Fruit fly (Drosophila melanogaster) whole organism, embryonic: ENCODE measurements around the gene spg.

Experiments
- BEAF-32 ChIP-seq: fragments of 200-800 bp; sonication (Bioruptor generic); optimal IDR thresholded peaks from 3 replicates; lab custom pipeline; 2017; ENCODE audit warnings: missing biosample characterization, missing genetic modification characterization, mild to moderate bottlenecking, moderate library complexity, missing genetic modification reagents
- CG10267 ChIP-seq: fragments of 200-800 bp; sonication (Bioruptor generic); optimal IDR thresholded peaks from 2 replicates; lab custom pipeline; 2018; ENCODE audit warnings: missing biosample characterization, mild to moderate bottlenecking, missing genetic modification characterization, moderate library complexity
- CG10565 ChIP-seq: fragments of 200-800 bp; sonication (Bioruptor generic); optimal IDR thresholded peaks from 3 replicates; lab custom pipeline; 2016; ENCODE audit warnings: missing biosample characterization, mild to moderate bottlenecking, missing genetic modification characterization
- CG13287 ChIP-seq: fragments of 200-800 bp; sonication (Bioruptor generic); IDR thresholded peaks from 2 replicates; pipeline ENCODE4 v1.3.6; 2022; ENCODE audit warnings: missing biosample characterization, missing genetic modification characterization; ENCODE audit not compliant: partially characterized antibody
- CG13296 ChIP-seq: fragments of 200-800 bp; sonication (Bioruptor generic); optimal IDR thresholded peaks from 3 replicates; lab custom pipeline; 2018; ENCODE audit warnings: missing biosample characterization, mild to moderate bottlenecking, missing genetic modification characterization
- CG15479 ChIP-seq: fragments of 200-800 bp; sonication (Bioruptor generic); optimal IDR thresholded peaks from 3 replicates; lab custom pipeline; 2019; ENCODE audit warnings: missing biosample characterization, mild to moderate bottlenecking, missing genetic modification characterization, moderate library complexity
- CG17612 ChIP-seq: fragments of 200-800 bp; sonication (Bioruptor generic); IDR thresholded peaks from 2 replicates; pipeline ENCODE4 v1.3.6; 2022; ENCODE audit warnings: missing biosample characterization, missing genetic modification characterization
- CG2199 ChIP-seq: fragments of 200-800 bp; sonication (Bioruptor generic); IDR thresholded peaks from 3 replicates; pipeline ENCODE4 v1.3.6; 2022; ENCODE audit warnings: missing biosample characterization, missing genetic modification characterization
- CG2889 ChIP-seq: fragments of 200-800 bp; sonication (Bioruptor generic); IDR thresholded peaks from 3 replicates; pipeline ENCODE4 v1.3.6; 2022; ENCODE audit warnings: missing biosample characterization, missing genetic modification characterization
- CG3163 ChIP-seq: fragments of 200-800 bp; sonication (Bioruptor generic); optimal IDR thresholded peaks from 3 replicates; lab custom pipeline; 2016; ENCODE audit warnings: missing biosample characterization, missing genetic modification characterization
- CG32767 ChIP-seq: fragments of 200-800 bp; sonication (Bioruptor generic); IDR thresholded peaks from 2 replicates; pipeline ENCODE4 v1.3.6; 2022; ENCODE audit warnings: missing biosample characterization, missing genetic modification characterization
- CG32772 ChIP-seq: fragments of 200-800 bp; sonication (Bioruptor generic); IDR thresholded peaks from 2 replicates; pipeline ENCODE4 v1.3.6; 2022; ENCODE audit warnings: missing biosample characterization, missing genetic modification characterization
- CG34376 ChIP-seq: fragments of 200-800 bp; sonication (Bioruptor generic); optimal IDR thresholded peaks from 2 replicates; lab custom pipeline; 2018; ENCODE audit warnings: missing biosample characterization, mild to moderate bottlenecking, missing genetic modification characterization
- CG6654 ChIP-seq: fragments of 200-800 bp; sonication (Bioruptor generic); optimal IDR thresholded peaks from 2 replicates; lab custom pipeline; 2017; ENCODE audit warnings: missing biosample characterization, mild to moderate bottlenecking, missing genetic modification characterization
- CG7786 ChIP-seq: fragments of 200-800 bp; sonication (Bioruptor generic); optimal IDR thresholded peaks from 2 replicates; lab custom pipeline; 2016; ENCODE audit warnings: missing biosample characterization, missing genetic modification characterization
- CG8359 ChIP-seq: fragments of 200-800 bp; sonication (Bioruptor generic); optimal IDR thresholded peaks from 2 replicates; lab custom pipeline; 2017; ENCODE audit warnings: missing biosample characterization, mild to moderate bottlenecking, missing genetic modification characterization, borderline replicate concordance
- CG9876 ChIP-seq: fragments of 200-800 bp; sonication (Bioruptor generic); optimal IDR thresholded peaks from 2 replicates; lab custom pipeline; 2016; ENCODE audit warnings: missing biosample characterization, missing genetic modification characterization
- CoRest ChIP-seq: fragments of 200-800 bp; sonication (Bioruptor generic); optimal IDR thresholded peaks from 3 replicates; lab custom pipeline; 2018; ENCODE audit warnings: missing biosample characterization, mild to moderate bottlenecking, missing genetic modification characterization, moderate library complexity
- D ChIP-seq, 2 experiments: fragments of 200-800 bp in 1 of 2; fragments of >200 bp in 1 of 2; sonication (Bioruptor generic) in 1 of 2; optimal IDR thresholded peaks; 2 replicates in 1 of 2; 3 replicates in 1 of 2; lab custom pipeline; 2017; ENCODE audit warnings: mild to moderate bottlenecking in 1 of 2, missing biosample characterization in 1 of 2, missing genetic modification characterization in 1 of 2, missing genetic modification reagents in 1 of 2
- Dbx ChIP-seq: fragments of 200-800 bp; sonication (Bioruptor generic); IDR thresholded peaks from 3 replicates; pipeline ENCODE4 v1.3.6; 2022; ENCODE audit warnings: missing biosample characterization, missing genetic modification characterization
- Deaf1 ChIP-seq: fragments of 200-800 bp; optimal IDR thresholded peaks from 3 replicates; lab custom pipeline; 2019; ENCODE audit warnings: missing biosample characterization, mild to moderate bottlenecking, missing genetic modification characterization, moderate library complexity
- Ets97D ChIP-seq: fragments of 200-800 bp; sonication (Bioruptor generic); optimal IDR thresholded peaks from 3 replicates; lab custom pipeline; 2016; ENCODE audit warnings: missing biosample characterization, missing genetic modification characterization
- Fer3 ChIP-seq: fragments of 200-800 bp; sonication (Bioruptor generic); optimal IDR thresholded peaks from 2 replicates; lab custom pipeline; 2018; ENCODE audit warnings: missing biosample characterization, mild to moderate bottlenecking, missing genetic modification characterization, moderate library complexity
- HLH54F ChIP-seq: fragments of 200-800 bp; sonication (Bioruptor generic); optimal IDR thresholded peaks from 3 replicates; lab custom pipeline; 2016; ENCODE audit warnings: missing biosample characterization, missing genetic modification characterization
- Hand ChIP-seq: fragments of 200-800 bp; sonication (Bioruptor generic); optimal IDR thresholded peaks from 2 replicates; lab custom pipeline; 2017; ENCODE audit warnings: mild to moderate bottlenecking, missing biosample characterization, missing genetic modification reagents, missing genetic modification characterization
- MESR4 ChIP-seq: fragments of 200-800 bp; sonication (Bioruptor generic); optimal IDR thresholded peaks from 2 replicates; lab custom pipeline; 2018; ENCODE audit warnings: missing biosample characterization, mild to moderate bottlenecking, missing genetic modification characterization, moderate library complexity
- Med ChIP-seq: fragments of 200-800 bp; sonication (Bioruptor generic); peaks from one replicate; lab custom pipeline; 2016; ENCODE audit warnings: missing biosample characterization, missing genetic modification characterization, mild to moderate bottlenecking, inconsistent platforms, moderate library complexity
- Meics ChIP-seq: fragments of 200-800 bp; sonication (Bioruptor generic); optimal IDR thresholded peaks from 2 replicates; lab custom pipeline; 2017; ENCODE audit warnings: missing biosample characterization, mild to moderate bottlenecking, missing genetic modification characterization
- Sin3A ChIP-seq: fragments of >200 bp; optimal IDR thresholded peaks from 2 replicates; lab custom pipeline; 2018
- Sry-β ChIP-seq: fragments of 200-800 bp; sonication (Bioruptor generic); optimal IDR thresholded peaks from 2 replicates; lab custom pipeline; 2018; ENCODE audit warnings: missing biosample characterization, mild to moderate bottlenecking, missing genetic modification characterization, moderate library complexity
- Taf1 ChIP-seq: fragments of 200-800 bp; sonication (Bioruptor generic); IDR thresholded peaks from 2 replicates; pipeline ENCODE4 v1.3.6; 2022; ENCODE audit warnings: missing biosample characterization, missing genetic modification characterization
- al ChIP-seq: fragments of 200-800 bp; sonication (Bioruptor generic); IDR thresholded peaks from 2 replicates; pipeline ENCODE4 v1.3.6; 2022; ENCODE audit warnings: missing biosample characterization, missing genetic modification characterization
- amos ChIP-seq: fragments of 200-800 bp; sonication (Bioruptor generic); IDR thresholded peaks from 2 replicates; pipeline ENCODE4 v1.3.6; 2022; ENCODE audit warnings: missing biosample characterization, missing genetic modification characterization; ENCODE audit not compliant: partially characterized antibody
- crp ChIP-seq, 2 experiments: fragments of 200-800 bp; sonication (Bioruptor generic); optimal IDR thresholded peaks; 2 replicates in 1 of 2; 3 replicates in 1 of 2; lab custom pipeline; 2017; ENCODE audit warnings: missing biosample characterization in 2 of 2, missing genetic modification characterization in 2 of 2, mild to moderate bottlenecking in 1 of 2, moderate library complexity in 1 of 2
- emc ChIP-seq: fragments of 200-800 bp; sonication (Bioruptor generic); optimal IDR thresholded peaks from 2 replicates; lab custom pipeline; 2016; ENCODE audit warnings: missing biosample characterization, missing genetic modification characterization
- gt ChIP-seq: fragments of 200-800 bp; sonication (Bioruptor generic); IDR thresholded peaks from 2 replicates; pipeline ENCODE4 v1.3.6; 2022; ENCODE audit warnings: missing biosample characterization, missing genetic modification characterization
- insv ChIP-seq, 2 experiments: fragments of 200-800 bp; sonication (Bioruptor generic); optimal IDR thresholded peaks; 3 replicates each; lab custom pipeline; 2016 to 2018; ENCODE audit warnings: missing biosample characterization in 2 of 2, missing genetic modification characterization in 2 of 2
- ken ChIP-seq: fragments of 200-800 bp; sonication (Bioruptor generic); IDR thresholded peaks from 3 replicates; pipeline ENCODE4 v1.3.6; 2022; ENCODE audit warnings: missing biosample characterization, missing genetic modification characterization
- pzg ChIP-seq: fragments of 200-800 bp; sonication (Bioruptor generic); optimal IDR thresholded peaks from 3 replicates; lab custom pipeline; 2018; ENCODE audit warnings: missing biosample characterization, mild to moderate bottlenecking, missing genetic modification characterization, moderate library complexity
- ro ChIP-seq: fragments of 200-800 bp; sonication (Bioruptor generic); IDR thresholded peaks from 2 replicates; pipeline ENCODE4 v1.3.6; 2022; ENCODE audit warnings: missing biosample characterization, missing genetic modification characterization
- row ChIP-seq: fragments of 200-800 bp; sonication (Bioruptor generic); IDR thresholded peaks from 3 replicates; pipeline ENCODE4 v1.3.6; 2022; ENCODE audit warnings: missing biosample characterization, missing genetic modification characterization
- sens ChIP-seq: fragments of 200-800 bp; sonication (Bioruptor generic); peaks from one replicate; lab custom pipeline; 2016; ENCODE audit warnings: missing biosample characterization, missing genetic modification characterization
- shn ChIP-seq: fragments of 200-800 bp; sonication (Bioruptor generic); optimal IDR thresholded peaks from 3 replicates; lab custom pipeline; 2016; ENCODE audit warnings: missing biosample characterization, missing genetic modification characterization
- slbo ChIP-seq: fragments of 200-800 bp; sonication (Bioruptor generic); IDR thresholded peaks from 2 replicates; pipeline ENCODE4 v1.3.6; 2022; ENCODE audit warnings: missing biosample characterization, missing genetic modification characterization
- tin ChIP-seq: fragments of 200-800 bp; sonication (Bioruptor generic); optimal IDR thresholded peaks from 3 replicates; lab custom pipeline; 2016; ENCODE audit warnings: missing biosample characterization, missing genetic modification characterization
- toy ChIP-seq: fragments of 200-800 bp; sonication (Bioruptor generic); IDR thresholded peaks from 2 replicates; pipeline ENCODE4 v1.3.6; 2022; ENCODE audit warnings: missing biosample characterization, missing genetic modification characterization
- unc-4 ChIP-seq: fragments of 200-800 bp; sonication (Bioruptor generic); IDR thresholded peaks from 2 replicates; pipeline ENCODE4 v1.3.6; 2022; ENCODE audit warnings: missing biosample characterization, missing genetic modification characterization; ENCODE audit not compliant: partially characterized antibody
- zf30C ChIP-seq: fragments of 200-800 bp; sonication (Bioruptor generic); optimal IDR thresholded peaks from 3 replicates; lab custom pipeline; 2018; ENCODE audit warnings: missing biosample characterization, mild to moderate bottlenecking, missing genetic modification characterization

Gene spg

dm6 chr3R:28810942-28811676 is 34.0 kb upstream of the spg start, which contains the start of gene wdn (continued):
- TF ChIP-seq sens (peak; percentile 48), Ets97D (GFP tag; lab: Kevin White, UChicago) (peak; percentile 30), CG6654 (no peak), CG15479 (GFP tag; lab: Kevin White, UChicago) (no peak), Meics (GFP tag; lab: Kevin White, UChicago) (no peak), CG2199 (GFP tag; lab: Robert Waterston, UW) (no peak), slbo (GFP tag; lab: Robert Waterston, UW) (peak; percentile 62), CG8359 (GFP tag; lab: Kevin White, UChicago) (no peak), CG13287 (peak; percentile 54; the same call in 1 of the 2 replicates), emc (no peak), amos (GFP tag; lab: Robert Waterston, UW) (0 out of 2 replicates have a peak, but pooled peaks have one; percentile 21), ro (GFP tag; lab: Robert Waterston, UW) (no peak), row (GFP tag; lab: Robert Waterston, UW) (peak; percentile 74), CG3163 (GFP tag; lab: Kevin White, UChicago) (no peak), CG7786 (GFP tag; lab: Kevin White, UChicago) (no peak), Hand (GFP tag; lab: Kevin White, UChicago) (no peak), D (optimal IDR thresholded peaks at IDR 0.05; lab: Kevin White, UChicago) (no peak), D (GFP tag; optimal IDR thresholded peaks at IDR 0.05; lab: Kevin White, UChicago) (no peak), tin (no peak), CG9876 (no peak), BEAF-32 (peak; percentile 17), Deaf1 (tag; lab: Kevin White, UChicago) (no peak), toy (GFP tag; lab: Robert Waterston, UW) (no peak), CG32772 (GFP tag; lab: Robert Waterston, UW) (no peak), pzg (GFP tag; lab: Kevin White, UChicago) (peak; percentile 47), Sin3A (lab: Kevin White, UChicago) (peak; percentile 42), insv (GFP tag; optimal IDR thresholded peaks at IDR 0.05; lab: Kevin White, UChicago) (no peak), zf30C (GFP tag; lab: Kevin White, UChicago) (no peak), CG17612 (no peak), CG34376 (GFP tag; lab: Kevin White, UChicago) (no peak), gt (GFP tag; lab: Robert Waterston, UW) (no peak)

dm6 chr3R:28811677-28812465 is 33.2 kb upstream of the spg start, which contains the start of gene Prp39:
TSS of gene Prp39 (plus strand) at chr3R:28812102.
- TF ChIP-seq CG2889 (GFP tag; lab: Robert Waterston, UW) (no peak), Dbx (GFP tag; lab: Robert Waterston, UW) (peak; percentile 29; the same call in 1 of the 3 replicates), Med (GFP tag; lab: Kevin White, UChicago) (peak; percentile 84), shn (GFP tag; lab: Kevin White, UChicago) (no peak), CG32767 (GFP tag; lab: Robert Waterston, UW) (0 out of 2 replicates have a peak, but pooled peaks have one; percentile 30), CG13296 (GFP tag; lab: Kevin White, UChicago) (no peak), Fer3 (tag; lab: Kevin White, UChicago) (peak; percentile 15), CG10267 (tag; lab: Kevin White, UChicago) (peak; percentile 16), CoRest (tag; lab: Kevin White, UChicago) (peak; percentile 32), ken (GFP tag; lab: Robert Waterston, UW) (peak; percentile 44; the same call in 1 of the 3 replicates), Sry-β (GFP tag; lab: Kevin White, UChicago) (peak; percentile 92), HLH54F (GFP tag; lab: Kevin White, UChicago) (no peak), MESR4 (GFP tag; lab: Kevin White, UChicago) (peak; percentile 79), unc-4 (GFP tag; lab: Robert Waterston, UW) (peak; percentile 74), crp (GFP tag; optimal IDR thresholded peaks at IDR 0.05; lab: Kevin White, UChicago) (no peak), CG10565 (GFP tag; lab: Kevin White, UChicago) (no peak), BEAF-32 (peak; percentile 75), Taf1 (0 out of 2 replicates have a peak, but pooled peaks have one; percentile 20), al (GFP tag; lab: Robert Waterston, UW) (peak; percentile 46; the same call in 1 of the 2 replicates)
